Fruit fly (Drosophila melanogaster): ENCODE data around the gene kibra.

- no peak for TF ChIP-seq psq (optimal IDR thresholded peaks at IDR 0.05)
- TF ChIP-seq h (optimal IDR thresholded peaks at IDR 0.05): no peak
- no peak for TF ChIP-seq Sin3A (optimal IDR thresholded peaks at IDR 0.05)
These were observed 34.3 kb upstream of the kibra start for dm6 chr3R:14758331-14758730.

Measured in Kc167 (cell line).